Worm (Caenorhabditis elegans): ENCODE measurements around the gene fbxb-22.

The fbxb-22 gene

ce11 chrIII:11836734-11837133 is 46.8 kb downstream of the fbxb-22 start:
- no peak for TF ChIP-seq Y5F2A.4 (GFP tag; optimal IDR thresholded peaks at IDR 0.05)
- TF ChIP-seq ceh-62 (tag; optimal IDR thresholded peaks at IDR 0.05) = no peak
- peak; percentile 33 for TF ChIP-seq lin-38 (GFP tag; IDR thresholded peaks at IDR 0.05)
- no peak for TF ChIP-seq dpl-1 (GFP tag; optimal IDR thresholded peaks at IDR 0.05)
- no peak for TF ChIP-seq mxl-2 (GFP tag; conservative IDR thresholded peaks at IDR 0.05)
- peak; percentile 86 for TF ChIP-seq hlh-30 (tag; optimal IDR thresholded peaks at IDR 0.05; ENCODE audit: insufficient read depth)
- TF ChIP-seq mdl-1 (tag; optimal IDR thresholded peaks at IDR 0.05) = peak in 1 of 2 experiments; percentile 44
- no peak for TF ChIP-seq egl-27 (tag; optimal IDR thresholded peaks at IDR 0.05)
- no peak for TF ChIP-seq arid-1 (GFP tag; conservative IDR thresholded peaks at IDR 0.05)

DNA sequence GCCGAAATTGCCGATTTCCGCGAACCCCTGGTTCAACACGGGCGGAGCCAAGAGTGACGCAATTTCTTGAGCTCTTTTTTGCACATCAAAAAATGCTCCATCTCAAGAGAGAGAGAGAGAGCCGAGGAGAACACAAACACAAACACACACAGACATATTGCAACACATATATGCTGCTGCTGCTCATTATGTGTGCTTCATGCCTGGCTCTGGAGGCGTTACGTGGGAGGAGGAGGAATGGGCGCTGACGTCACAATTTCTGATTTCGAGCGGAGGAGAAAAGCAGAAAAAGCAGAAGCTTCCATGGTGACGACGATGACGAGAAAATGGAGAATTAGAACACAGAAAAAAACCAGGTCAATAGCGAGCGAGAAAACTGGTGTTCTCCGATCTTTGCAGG is 47.5 kb downstream of the fbxb-22 start:
- TF ChIP-seq nhr-102 (tag; optimal IDR thresholded peaks at IDR 0.05) (no peak), F44E2.7 (GFP tag; IDR thresholded peaks at IDR 0.05) (no peak), unc-62 (GFP tag; optimal IDR thresholded peaks at IDR 0.05 in 1 of 2) (peak in 1 of 2 experiments; percentile 50), unc-62 (tag; optimal IDR thresholded peaks at IDR 0.05) (no peak), hif-1 (tag; optimal IDR thresholded peaks at IDR 0.05) (peak in 1 of 2 experiments; percentile 10), mxl-3 (GFP tag; optimal IDR thresholded peaks at IDR 0.05) (peak; percentile 4), ctbp-1 (GFP tag; IDR thresholded peaks at IDR 0.05) (no peak), skn-1 (tag; optimal IDR thresholded peaks at IDR 0.05) (no peak), snpc-4 (tag; optimal IDR thresholded peaks at IDR 0.05) (no peak), mxl-2 (GFP tag; conservative IDR thresholded peaks at IDR 0.05) (no peak), nhr-6 (tag; optimal IDR thresholded peaks at IDR 0.05) (no peak), dpl-1 (GFP tag; optimal IDR thresholded peaks at IDR 0.05) (no peak), ceh-44 (GFP tag; IDR thresholded peaks at IDR 0.05) (no peak), saeg-2 (GFP tag; IDR thresholded peaks at IDR 0.05) (no peak), lin-38 (GFP tag; IDR thresholded peaks at IDR 0.05) (no peak), dmd-6 (GFP tag; IDR thresholded peaks at IDR 0.05) (no peak), hlh-30 (tag; optimal IDR thresholded peaks at IDR 0.05; ENCODE audit: insufficient read depth) (peak; percentile 9), Y75B8A.6 (GFP tag; IDR thresholded peaks at IDR 0.05) (no peak), aha-1 (tag) (peak; percentile 66), hlh-11 (tag; optimal IDR thresholded peaks at IDR 0.05) (peak; percentile 9), nhr-11 (tag; optimal IDR thresholded peaks at IDR 0.05) (peak; percentile 9), mes-2 (tag; optimal IDR thresholded peaks at IDR 0.05; ENCODE audit: poor library complexity, severe bottlenecking) (peak; percentile 41), T26A8.4 (GFP tag; IDR thresholded peaks at IDR 0.05) (no peak), tag-97 (GFP tag; IDR thresholded peaks at IDR 0.05) (no peak), fkh-10 (GFP tag; optimal IDR thresholded peaks at IDR 0.05) (no peak), ztf-7 (tag; optimal IDR thresholded peaks at IDR 0.05) (no peak), ztf-11 (tag; optimal IDR thresholded peaks at IDR 0.05) (no peak), set-16 (GFP tag; IDR thresholded peaks at IDR 0.05) (0 out of 2 replicates have a peak, but pooled peaks have one; percentile 19), pqm-1 (tag; optimal IDR thresholded peaks at IDR 0.05) (no peak), lim-7 (GFP tag; IDR thresholded peaks at IDR 0.05) (no peak), mep-1 (tag; optimal IDR thresholded peaks at IDR 0.05) (peak; percentile 32), nhr-111 (GFP tag; optimal IDR thresholded peaks at IDR 0.05) (no peak), lsy-2 (tag; optimal IDR thresholded peaks at IDR 0.05) (peak in 1 of 2 experiments; percentile 51), ZK337.2 (GFP tag; IDR thresholded peaks at IDR 0.05) (0 out of 2 replicates have a peak, but pooled peaks have one; percentile 2), lin-39 (tag; optimal IDR thresholded peaks at IDR 0.05) (no peak), pha-4 (GFP tag; IDR thresholded peaks at IDR 0.05) (no peak), pha-4 (tag; optimal IDR thresholded peaks at IDR 0.05) (no peak), lin-1 (GFP tag; IDR thresholded peaks at IDR 0.05) (no peak), F37D6.2 (tag; optimal IDR thresholded peaks at IDR 0.05) (no peak), F10B5.3 (tag; optimal IDR thresholded peaks at IDR 0.05) (no peak), mdl-1 (tag; optimal IDR thresholded peaks at IDR 0.05) (peak in 1 of 2 experiments; percentile 33), hmg-1.1 (GFP tag; IDR thresholded peaks at IDR 0.05) (peak; percentile 25; the same call in 1 of the 2 replicates)

Data from whole organism, L4 larva.